Fruit fly (Drosophila melanogaster): Measurements from ENCODE around the gene Acp62F.

- TF ChIP-seq psq (optimal IDR thresholded peaks at IDR 0.05) (no peak), insv (optimal IDR thresholded peaks at IDR 0.05) (no peak), Sin3A (optimal IDR thresholded peaks at IDR 0.05) (no peak), ttk (optimal IDR thresholded peaks at IDR 0.05) (no peak), h (optimal IDR thresholded peaks at IDR 0.05) (no peak)
These were observed 43.1 kb downstream of the Acp62F start for dm6 chr3L:2782678-2783027.

Measured in Kc167 (cell line).